Fruit fly (Drosophila melanogaster): ENCODE data around the gene Nnk.

Gene Nnk

dm6 chr3R:17827038-17827616 is 22.1 kb upstream of the Nnk start:
- TF ChIP-seq CG6791 (GFP tag; IDR thresholded peaks at IDR 0.05; ENCODE audit: partially characterized antibody) (0 out of 3 replicates have a peak, but pooled peaks have one; percentile 11), CG11456 (GFP tag; IDR thresholded peaks at IDR 0.05) (no peak), ash1 (GFP tag; optimal IDR thresholded peaks at IDR 0.05) (no peak), scrt (GFP tag; optimal IDR thresholded peaks at IDR 0.05) (no peak), CG6689 (GFP tag; IDR thresholded peaks at IDR 0.05) (no peak), hkb (optimal IDR thresholded peaks at IDR 0.05) (no peak), hkb (GFP tag; IDR thresholded peaks at IDR 0.05) (no peak), tx (GFP tag; optimal IDR thresholded peaks at IDR 0.05) (no peak), CG3847 (GFP tag; IDR thresholded peaks at IDR 0.05) (no peak), gce (GFP tag; IDR thresholded peaks at IDR 0.05) (no peak), CG4820 (GFP tag; optimal IDR thresholded peaks at IDR 0.05) (no peak), unpg (GFP tag; optimal IDR thresholded peaks at IDR 0.05) (no peak), CG11398 (GFP tag; optimal IDR thresholded peaks at IDR 0.05) (no peak), Ets65A (GFP tag) (peak; percentile 69), CG10565 (GFP tag; optimal IDR thresholded peaks at IDR 0.05) (no peak), CG9215 (GFP tag; IDR thresholded peaks at IDR 0.05) (peak; percentile 25; the same call in 1 of the 2 replicates), onecut (GFP tag; IDR thresholded peaks at IDR 0.05) (peak; percentile 55; the same call in 1 of the 2 replicates), Adf1 (GFP tag; IDR thresholded peaks at IDR 0.05) (no peak), CG2199 (GFP tag; IDR thresholded peaks at IDR 0.05) (peak; percentile 84; the same call in 2 of the 3 replicates), sens (GFP tag) (peak; percentile 10), CG6813 (GFP tag; optimal IDR thresholded peaks at IDR 0.05) (no peak), usp (GFP tag; optimal IDR thresholded peaks at IDR 0.05) (no peak), CG12391 (tag; optimal IDR thresholded peaks at IDR 0.05) (no peak), crol (GFP tag; IDR thresholded peaks at IDR 0.05) (peak; percentile 71)

dm6 chr3R:17825806-17826583 is 20.9 kb upstream of the Nnk start:
- TF ChIP-seq CG15696 (tag; optimal IDR thresholded peaks at IDR 0.05) (peak; percentile 68), esg (GFP tag; conservative IDR thresholded peaks at IDR 0.05) (no peak), Opbp (GFP tag; IDR thresholded peaks at IDR 0.05; ENCODE audit: partially characterized antibody) (no peak), CG12744 (GFP tag; optimal IDR thresholded peaks at IDR 0.05) (no peak), prd (optimal IDR thresholded peaks at IDR 0.05) (no peak), prd (GFP tag; IDR thresholded peaks at IDR 0.05) (peak; percentile 17; the same call in 2 of the 3 replicates), CG10267 (tag; optimal IDR thresholded peaks at IDR 0.05) (peak; percentile 11), CG18262 (tag; optimal IDR thresholded peaks at IDR 0.05) (peak; percentile 17), Dbx (GFP tag; IDR thresholded peaks at IDR 0.05) (no peak), corto (GFP tag; optimal IDR thresholded peaks at IDR 0.05) (peak; percentile 28), CG4404 (GFP tag; IDR thresholded peaks at IDR 0.05) (peak; percentile 42; the same call in 1 of the 2 replicates), D (optimal IDR thresholded peaks at IDR 0.05) (peak; percentile 86), D (GFP tag; optimal IDR thresholded peaks at IDR 0.05) (no peak), CoRest (tag; optimal IDR thresholded peaks at IDR 0.05) (no peak), CG9215 (GFP tag; IDR thresholded peaks at IDR 0.05) (no peak), CG10979 (tag; optimal IDR thresholded peaks at IDR 0.05) (peak; percentile 21), tup (GFP tag; optimal IDR thresholded peaks at IDR 0.05) (no peak), CG9727 (GFP tag; optimal IDR thresholded peaks at IDR 0.05) (peak; percentile 40), Vsx1 (GFP tag; optimal IDR thresholded peaks at IDR 0.05) (no peak), lbe (GFP tag; optimal IDR thresholded peaks at IDR 0.05) (peak; percentile 14), pros (GFP tag; optimal IDR thresholded peaks at IDR 0.05) (peak; percentile 87), ac (GFP tag; optimal IDR thresholded peaks at IDR 0.05) (peak; percentile 65), dmrt11E (tag; optimal IDR thresholded peaks at IDR 0.05) (peak; percentile 12), tll (GFP tag; optimal IDR thresholded peaks at IDR 0.05) (peak in 1 of 2 experiments; percentile 100), grn (GFP tag; optimal IDR thresholded peaks at IDR 0.05) (peak; percentile 22), CG12659 (GFP tag; optimal IDR thresholded peaks at IDR 0.05) (no peak), onecut (GFP tag; IDR thresholded peaks at IDR 0.05) (no peak), CG4820 (GFP tag; optimal IDR thresholded peaks at IDR 0.05) (no peak)
